Worm (Caenorhabditis elegans) whole organism, L4 larva: ENCODE data around the gene acl-12.

Source experiments
- D1046.2 ChIP-seq: fragments of 200-800 bp; sonication (Bioruptor generic); IDR thresholded peaks from 2 replicates; pipeline ENCODE4 v1.3.6; 2022; ENCODE audit warnings: missing genetic modification characterization, missing compliant biosample characterization
- T26A8.4 ChIP-seq: fragments of 200-800 bp; sonication (Bioruptor generic); IDR thresholded peaks from 2 replicates; pipeline ENCODE4 v1.3.6; 2022; ENCODE audit warnings: missing genetic modification characterization, missing compliant biosample characterization
- Y105C5A.15 ChIP-seq: fragments of 200-800 bp; sonication (Bioruptor generic); IDR thresholded peaks from 2 replicates; pipeline ENCODE4 v1.3.6; 2022; ENCODE audit warnings: missing genetic modification characterization, missing compliant biosample characterization
- Y48G9A.11 ChIP-seq: fragments of 200-800 bp; sonication (Bioruptor generic); IDR thresholded peaks from 2 replicates; pipeline ENCODE4 v1.3.6; 2022; ENCODE audit warnings: missing genetic modification reagents, missing genetic modification characterization, missing compliant biosample characterization
- ZK337.2 ChIP-seq: fragments of 200-800 bp; sonication (Bioruptor generic); IDR thresholded peaks from 2 replicates; pipeline ENCODE4 v1.3.6; 2022; ENCODE audit warnings: missing genetic modification reagents, missing genetic modification characterization, missing compliant biosample characterization
- ama-1 ChIP-seq: fragments of 150-350 bp; optimal IDR thresholded peaks from 2 replicates; lab custom pipeline; 2014; ENCODE audit warnings: inconsistent platforms, mixed read lengths
- ceh-62 ChIP-seq: sonication (generic microtip); optimal IDR thresholded peaks from 2 replicates; lab custom pipeline; 2017; ENCODE audit warnings: missing biosample characterization, missing genetic modification characterization
- cey-2 ChIP-seq: sonication (generic microtip); optimal IDR thresholded peaks from 3 replicates; lab custom pipeline; 2017; ENCODE audit warnings: missing genetic modification characterization, mild to moderate bottlenecking, missing compliant biosample characterization, antibody characterized with exemption, borderline replicate concordance; ENCODE audit not compliant: insufficient read depth
- daf-16 ChIP-seq, 3 experiments: sonication (generic microtip); optimal IDR thresholded peaks; 2 replicates each; lab custom pipeline; 2016 to 2017; ENCODE audit warnings: missing genetic modification characterization in 3 of 3, missing genetic modification reagents in 3 of 3, mild to moderate bottlenecking in 2 of 3, missing compliant biosample characterization in 2 of 3, missing biosample characterization in 1 of 3, moderate library complexity in 1 of 3
- daf-19 ChIP-seq: fragments of 200-800 bp; sonication (Bioruptor generic); conservative IDR thresholded peaks from 2 replicates; pipeline ENCODE4 v1.3.6; 2022; ENCODE audit warnings: missing genetic modification characterization, missing compliant biosample characterization
- dmd-6 ChIP-seq: fragments of 200-800 bp; sonication (Bioruptor generic); IDR thresholded peaks from 2 replicates; pipeline ENCODE4 v1.3.6; 2022; ENCODE audit warnings: missing genetic modification reagents, missing genetic modification characterization, missing compliant biosample characterization
- dmd-8 ChIP-seq: fragments of 200-800 bp; sonication (Bioruptor generic); IDR thresholded peaks from 2 replicates; pipeline ENCODE4 v1.3.6; 2022; ENCODE audit warnings: missing genetic modification characterization, missing compliant biosample characterization
- fkh-10 ChIP-seq: fragments of 150-350 bp; optimal IDR thresholded peaks from 2 replicates; lab custom pipeline; 2014; ENCODE audit warnings: missing biosample characterization, missing genetic modification reagents, missing genetic modification characterization
- jun-1 ChIP-seq: fragments of 150-350 bp; optimal IDR thresholded peaks from 2 replicates; lab custom pipeline; 2014; ENCODE audit warnings: missing biosample characterization, missing genetic modification reagents, missing genetic modification characterization
- lin-29 ChIP-seq: fragments of 200-800 bp; sonication (Bioruptor generic); IDR thresholded peaks from 2 replicates; pipeline ENCODE4 v1.3.6; 2022; ENCODE audit warnings: missing genetic modification reagents, missing genetic modification characterization, missing compliant biosample characterization
- lin-39 ChIP-seq: fragments of 150-350 bp; optimal IDR thresholded peaks from 2 replicates; lab custom pipeline; 2014; ENCODE audit warnings: missing biosample characterization, missing genetic modification reagents, missing genetic modification characterization
- lir-3 ChIP-seq: sonication (generic microtip); optimal IDR thresholded peaks from 2 replicates; lab custom pipeline; 2016; ENCODE audit warnings: mild to moderate bottlenecking, missing genetic modification characterization, missing compliant biosample characterization
- madf-5 ChIP-seq, 2 experiments: fragments of 200-800 bp; sonication (Bioruptor generic); IDR thresholded peaks; 2 replicates each; pipeline ENCODE4 v1.3.6; 2022; ENCODE audit warnings: missing compliant biosample characterization in 2 of 2, missing genetic modification characterization in 2 of 2
- mdl-1 ChIP-seq, 2 experiments: fragments of 150-350 bp in 1 of 2; sonication (generic microtip) in 1 of 2; optimal IDR thresholded peaks; 2 replicates each; lab custom pipeline; 2014 to 2017; ENCODE audit warnings: missing biosample characterization in 2 of 2, missing genetic modification characterization in 2 of 2
- mep-1 ChIP-seq: fragments of 150-350 bp; sonication (generic microtip); optimal IDR thresholded peaks from 3 replicates; lab custom pipeline; 2014; ENCODE audit warnings: missing biosample characterization, missing genetic modification characterization
- nhr-111 ChIP-seq: fragments of 200-800 bp; sonication (Bioruptor generic); optimal IDR thresholded peaks from 2 replicates; lab custom pipeline; 2018; ENCODE audit warnings: mild to moderate bottlenecking, missing genetic modification characterization, missing compliant biosample characterization
- nhr-28 ChIP-seq: fragments of 150-350 bp; optimal IDR thresholded peaks from 2 replicates; lab custom pipeline; 2014; ENCODE audit warnings: missing biosample characterization, missing genetic modification characterization
- nhr-41 ChIP-seq: fragments of 200-800 bp; sonication (Bioruptor generic); IDR thresholded peaks from 2 replicates; pipeline ENCODE4 v1.3.6; 2022; ENCODE audit warnings: missing genetic modification reagents, missing genetic modification characterization, missing compliant biosample characterization
- pha-4 ChIP-seq, 2 experiments: fragments of 150-350 bp in 1 of 2; fragments of 200-800 bp in 1 of 2; sonication (Bioruptor generic) in 1 of 2; IDR thresholded peaks in 1 of 2; optimal IDR thresholded peaks in 1 of 2; 2 replicates each; pipeline versions ENCODE4 v1.3.6 to Lab custom; 2014 to 2022; ENCODE audit warnings: missing genetic modification characterization in 2 of 2, missing genetic modification reagents in 2 of 2, missing biosample characterization in 1 of 2, missing compliant biosample characterization in 1 of 2
- php-3 ChIP-seq: fragments of 200-800 bp; sonication (Bioruptor generic); IDR thresholded peaks from 2 replicates; pipeline ENCODE4 v1.3.6; 2022; ENCODE audit warnings: missing genetic modification reagents, missing genetic modification characterization, missing compliant biosample characterization
- pqm-1 ChIP-seq: sonication (generic microtip); optimal IDR thresholded peaks from 2 replicates; lab custom pipeline; 2017; ENCODE audit warnings: missing biosample characterization, missing genetic modification characterization
- snpc-1.2 ChIP-seq: fragments of 200-800 bp; sonication (Bioruptor generic); IDR thresholded peaks from 2 replicates; pipeline ENCODE4 v1.3.6; 2022; ENCODE audit warnings: missing genetic modification reagents, missing genetic modification characterization, missing compliant biosample characterization
- snpc-4 ChIP-seq: fragments of 150-350 bp; optimal IDR thresholded peaks from 2 replicates; lab custom pipeline; 2014; ENCODE audit warnings: missing biosample characterization, missing genetic modification characterization
- spr-1 ChIP-seq: sonication (generic microtip); optimal IDR thresholded peaks from 2 replicates; lab custom pipeline; 2016; ENCODE audit warnings: mild to moderate bottlenecking, missing genetic modification characterization, missing compliant biosample characterization
- spr-3 ChIP-seq: fragments of 200-800 bp; sonication (Bioruptor generic); optimal IDR thresholded peaks from 2 replicates; lab custom pipeline; 2018; ENCODE audit warnings: mild to moderate bottlenecking, missing genetic modification characterization, missing compliant biosample characterization
- tra-1 ChIP-seq: fragments of 200-800 bp; sonication (Bioruptor generic); IDR thresholded peaks from 2 replicates; pipeline ENCODE4 v1.3.6; 2022; ENCODE audit warnings: missing genetic modification reagents, missing genetic modification characterization, missing compliant biosample characterization
- unc-62 ChIP-seq, 3 experiments: fragments of 150-350 bp in 1 of 3; sonication (generic microtip); optimal IDR thresholded peaks in 2 of 3; peaks in 1 of 3; 1 replicate in 1 of 3; 2 replicates in 2 of 3; lab custom pipeline; 2014 to 2017; ENCODE audit warnings: missing biosample characterization in 3 of 3, missing genetic modification characterization in 3 of 3, missing genetic modification reagents in 3 of 3, missing genotype in 1 of 3
- zfp-2 ChIP-seq: sonication (generic microtip); optimal IDR thresholded peaks from 2 replicates; lab custom pipeline; 2016; ENCODE audit warnings: mild to moderate bottlenecking, missing genetic modification characterization, missing compliant biosample characterization
- zip-2 ChIP-seq: fragments of 150-350 bp; optimal IDR thresholded peaks from 2 replicates; lab custom pipeline; 2014; ENCODE audit warnings: missing biosample characterization, missing genetic modification characterization
- ztf-11 ChIP-seq: fragments of 150-350 bp; optimal IDR thresholded peaks from 2 replicates; lab custom pipeline; 2014; ENCODE audit warnings: missing biosample characterization, missing genetic modification characterization

The acl-12 gene

ce11 chrX:7416082-7416481 is 26.3 kb downstream of the acl-12 start, which contains the start of gene C10A4.1:
C10A4.1 (plus strand) TSS chrX:7416382.
- TF ChIP-seq spr-1: no peak
- TF ChIP-seq daf-19 (GFP tag; lab: Robert Waterston, UW): no peak
- no peak for TF ChIP-seq dmd-8
- no peak for TF ChIP-seq Y48G9A.11 (GFP tag; lab: Robert Waterston, UW)
- no peak for TF ChIP-seq Y105C5A.15 (GFP tag; lab: Robert Waterston, UW)
- no peak for TF ChIP-seq tra-1 (GFP tag; lab: Robert Waterston, UW)
- TF ChIP-seq snpc-1.2: no peak
- no peak for TF ChIP-seq T26A8.4 (GFP tag; lab: Robert Waterston, UW)
- no peak for TF ChIP-seq pha-4 (GFP tag; IDR thresholded peaks at IDR 0.05; lab: Robert Waterston, UW)
- TF ChIP-seq pha-4 (tag; optimal IDR thresholded peaks at IDR 0.05; lab: Kevin White, UChicago): no peak
- TF ChIP-seq dmd-6 (GFP tag; lab: Robert Waterston, UW): no peak
- no peak for TF ChIP-seq ztf-11 (tag; lab: Kevin White, UChicago)
- TF ChIP-seq lin-39 (tag; lab: Kevin White, UChicago): no peak
- no peak for TF ChIP-seq pqm-1 (tag; lab: Kevin White, UChicago)
- TF ChIP-seq nhr-41 (GFP tag; lab: Robert Waterston, UW): no peak
- TF ChIP-seq lin-29 (GFP tag; lab: Robert Waterston, UW): no peak
- no peak for TF ChIP-seq cey-2 (tag; lab: Kevin White, UChicago)
- no peak for TF ChIP-seq madf-5 (GFP tag; IDR thresholded peaks at IDR 0.05; lab: Robert Waterston, UW)

- TF ChIP-seq ZK337.2 (GFP tag; lab: Robert Waterston, UW) (no peak), nhr-111 (GFP tag; lab: Kevin White, UChicago) (no peak), lir-3 (tag; lab: Kevin White, UChicago) (no peak), nhr-28 (tag; lab: Kevin White, UChicago) (no peak), spr-3 (GFP tag; lab: Kevin White, UChicago) (no peak), ztf-11 (tag; lab: Kevin White, UChicago) (no peak), jun-1 (tag; lab: Kevin White, UChicago) (no peak), snpc-4 (tag; lab: Kevin White, UChicago) (no peak), mep-1 (no peak), fkh-10 (GFP tag; lab: Kevin White, UChicago) (no peak), ama-1 (lab: Kevin White, UChicago) (no peak), pha-4 (GFP tag; IDR thresholded peaks at IDR 0.05; lab: Robert Waterston, UW) (no peak), pha-4 (tag; optimal IDR thresholded peaks at IDR 0.05; lab: Kevin White, UChicago) (no peak), php-3 (GFP tag; lab: Robert Waterston, UW) (no peak), zfp-2 (no peak)
Measured at ce11 chrX:7415420-7415819, 27.0 kb downstream of the acl-12 start, which contains the start of gene C10A4.7. C10A4.7 (minus strand) TSS chrX:7415520.

DNA sequence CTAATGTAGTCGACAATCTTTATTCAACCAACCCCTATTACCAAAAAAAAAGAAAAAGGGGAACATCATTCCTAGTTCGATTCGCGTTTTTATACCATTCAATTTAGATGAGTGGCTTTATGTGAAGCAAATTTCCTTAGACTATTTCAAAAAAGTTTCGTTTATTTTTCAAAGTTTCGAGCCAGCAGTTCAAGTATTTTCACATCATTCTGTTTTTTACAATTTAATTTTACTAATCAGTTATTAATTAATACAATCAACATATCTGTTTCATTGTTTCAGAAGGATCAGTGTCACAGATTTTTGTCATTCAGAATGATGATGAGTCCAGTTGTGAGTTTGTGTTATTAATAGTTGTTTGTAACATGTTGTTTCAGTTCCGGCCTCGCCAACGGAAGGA is 32.4 kb downstream of the acl-12 start, which contains the start of gene C10A4.2:
Gene C10A4.2, plus strand, starts transcription at position 301 of the 400 bp plus-strand sequence.
- TF ChIP-seq fkh-10 (GFP tag; lab: Kevin White, UChicago) (no peak), D1046.2 (no peak), mdl-1 (tag; optimal IDR thresholded peaks at IDR 0.05; lab: Kevin White, UChicago) (no peak), zip-2 (tag; lab: Kevin White, UChicago) (no peak), daf-16 (GFP tag; optimal IDR thresholded peaks at IDR 0.05; lab: Kevin White, UChicago) (no peak), daf-16 (tag; optimal IDR thresholded peaks at IDR 0.05; lab: Kevin White, UChicago) (no peak), ceh-62 (tag; lab: Kevin White, UChicago) (no peak)
- TF ChIP-seq, all 104 proteins: peak for 0

DNA sequence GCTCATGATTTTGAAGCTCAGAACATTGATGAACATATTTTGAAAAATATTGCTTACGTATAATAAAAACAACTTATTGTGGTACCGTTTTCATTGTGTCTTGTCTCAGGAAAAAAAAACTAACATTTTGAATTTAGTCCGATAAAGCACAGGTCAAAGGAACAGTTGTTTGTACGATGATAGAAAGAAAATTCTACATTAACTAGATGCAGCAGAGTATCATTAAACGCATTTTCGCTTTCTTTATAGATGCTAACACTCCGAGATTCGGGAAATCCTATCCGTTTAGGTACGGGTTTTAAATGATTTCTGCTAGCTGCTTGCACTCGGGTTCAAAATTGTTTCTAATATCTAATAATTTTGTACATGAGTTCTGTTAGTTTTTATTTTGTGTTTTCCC is 33.3 kb downstream of the acl-12 start:
- TF ChIP-seq unc-62 (GFP tag; optimal IDR thresholded peaks at IDR 0.05 in 1 of 2; lab: Kevin White, UChicago) (peak in 1 of 2 experiments; percentile 94), unc-62 (tag; optimal IDR thresholded peaks at IDR 0.05; lab: Kevin White, UChicago) (no peak), snpc-4 (tag; lab: Kevin White, UChicago) (no peak), php-3 (GFP tag; lab: Robert Waterston, UW) (no peak)
